Worm (Caenorhabditis elegans): ENCODE data around the gene mlh-1.

mlh-1 gene

DNA sequence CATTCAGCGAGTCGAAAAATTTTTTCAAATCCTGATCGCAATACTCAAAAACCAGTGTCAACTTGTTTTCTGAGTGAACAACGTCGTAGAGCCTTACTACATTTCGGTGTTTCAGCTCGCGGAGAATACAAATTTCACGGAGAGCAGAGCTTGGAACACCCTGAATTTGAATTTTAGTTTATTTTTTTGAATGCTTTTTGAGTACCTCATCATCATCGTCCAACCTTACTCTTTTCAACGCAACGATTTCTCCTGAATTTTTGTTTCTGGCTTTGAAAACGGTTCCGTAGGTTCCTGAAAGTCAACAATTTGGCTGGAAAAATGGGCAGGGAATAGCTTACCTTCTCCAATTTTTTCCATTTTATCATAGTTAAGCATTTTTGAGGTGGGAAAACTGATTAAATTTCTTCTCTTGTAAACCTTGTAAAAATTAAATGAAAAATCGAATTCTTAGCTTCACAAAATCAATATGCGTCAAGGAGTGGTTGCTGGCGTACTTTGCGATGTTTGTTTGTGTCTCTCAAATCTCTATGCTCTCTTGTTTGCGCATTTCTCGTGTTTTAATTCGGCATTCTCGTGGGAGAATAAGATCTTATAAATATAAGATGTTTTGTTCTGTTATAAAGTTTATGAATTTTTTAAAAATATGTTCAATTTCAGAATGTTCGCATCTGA, 48.3 kb downstream of the mlh-1 start, which contains the start of gene cdk-5 (continued):
- TF ChIP-seq ZK546.5 (tag; optimal IDR thresholded peaks at IDR 0.05) (peak; percentile 64), nhr-43 (tag; optimal IDR thresholded peaks at IDR 0.05; ENCODE audit: poor library complexity, severe bottlenecking) (peak; percentile 90), nhr-76 (tag; optimal IDR thresholded peaks at IDR 0.05) (no peak), jun-1 (tag; optimal IDR thresholded peaks at IDR 0.05) (peak; percentile 84), nhr-25 (tag; optimal IDR thresholded peaks at IDR 0.05) (peak; percentile 91), pqm-1 (tag; optimal IDR thresholded peaks at IDR 0.05) (peak; percentile 61)

DNA sequence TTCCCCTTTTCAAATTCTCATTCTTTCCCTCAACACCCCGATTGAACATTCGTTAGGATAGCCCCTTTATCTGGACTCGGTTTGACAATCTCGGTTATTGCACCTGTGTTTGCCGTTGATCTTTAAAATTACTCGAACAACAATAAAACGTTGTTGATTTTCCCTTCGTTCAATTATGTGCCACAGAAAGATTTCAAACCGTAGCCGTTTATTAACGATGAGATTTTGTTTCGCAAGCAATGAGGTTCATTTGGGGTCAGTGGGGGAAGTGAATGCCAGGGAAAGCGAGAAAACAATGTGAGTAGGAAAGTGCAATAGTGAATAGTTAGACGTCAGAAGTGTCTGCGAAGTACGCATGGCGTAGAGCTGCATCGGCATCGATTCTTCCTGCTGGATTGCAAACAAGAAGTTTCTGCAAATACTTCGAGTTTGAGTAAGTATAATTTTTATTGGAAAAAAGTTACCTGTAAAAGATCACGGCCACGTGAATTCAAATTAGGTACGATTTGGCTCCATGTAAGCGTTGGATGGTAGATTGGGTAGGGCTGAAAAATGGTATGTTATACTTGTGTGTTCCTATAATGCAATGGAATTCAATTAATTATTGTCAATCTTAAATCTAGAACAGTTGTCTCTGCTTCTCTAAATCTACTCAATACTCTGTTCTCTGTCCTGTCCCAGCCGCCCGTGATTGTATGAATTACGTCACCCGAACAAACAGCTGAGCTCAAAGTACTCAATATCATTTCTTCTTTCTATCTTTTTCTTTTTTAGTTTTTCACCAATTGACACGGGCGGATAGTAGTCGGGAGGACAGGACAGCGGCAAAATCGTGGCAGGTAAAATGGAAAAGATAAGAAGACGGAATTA, 49.6 kb downstream of the mlh-1 start, which contains the start of gene kel-3:
Gene kel-3 (plus strand): TSS at position 328 of the 870 bp plus-strand sequence.
- peak; percentile 80 for TF ChIP-seq nhr-43 (tag; optimal IDR thresholded peaks at IDR 0.05; ENCODE audit: poor library complexity, severe bottlenecking)
- no peak for TF ChIP-seq unc-39 (tag; optimal IDR thresholded peaks at IDR 0.05)
- TF ChIP-seq ama-1 (optimal IDR thresholded peaks at IDR 0.05): peak; percentile 99
- TF ChIP-seq lin-15B (tag; optimal IDR thresholded peaks at IDR 0.05): peak; percentile 34
- TF ChIP-seq ceh-28 (tag; optimal IDR thresholded peaks at IDR 0.05): peak; percentile 89
- peak; percentile 70 for TF ChIP-seq nfya-1 (tag; optimal IDR thresholded peaks at IDR 0.05; ENCODE audit: insufficient read depth)
- no peak for TF ChIP-seq zag-1 (tag; optimal IDR thresholded peaks at IDR 0.05)
- TF ChIP-seq nhr-23 (tag; optimal IDR thresholded peaks at IDR 0.05): peak; percentile 77
- peak; percentile 55 for TF ChIP-seq nhr-76 (tag; optimal IDR thresholded peaks at IDR 0.05)
- peak in 2 of 3 experiments; percentile 52 to 73 for TF ChIP-seq elt-3 (tag; optimal IDR thresholded peaks at IDR 0.05)
- TF ChIP-seq egl-5 (tag; optimal IDR thresholded peaks at IDR 0.05): no peak
- peak; percentile 53 for TF ChIP-seq tbx-2 (tag; optimal IDR thresholded peaks at IDR 0.05)
- peak; percentile 50 for TF ChIP-seq ZK546.5 (tag; optimal IDR thresholded peaks at IDR 0.05)
- TF ChIP-seq mdl-1 (tag; optimal IDR thresholded peaks at IDR 0.05): no peak
- TF ChIP-seq daf-12 (tag; optimal IDR thresholded peaks at IDR 0.05): no peak
- TF ChIP-seq hmg-11 (tag; optimal IDR thresholded peaks at IDR 0.05): peak; percentile 32
- peak; percentile 75 for TF ChIP-seq lsy-12 (tag; optimal IDR thresholded peaks at IDR 0.05)
- TF ChIP-seq sea-2 (GFP tag; optimal IDR thresholded peaks at IDR 0.05): no peak
- no peak for TF ChIP-seq nhr-237 (tag; optimal IDR thresholded peaks at IDR 0.05)
- no peak for TF ChIP-seq ztf-4 (tag; optimal IDR thresholded peaks at IDR 0.05)
- peak; percentile 7 for TF ChIP-seq snpc-4 (tag; optimal IDR thresholded peaks at IDR 0.05)
- peak; percentile 33 for TF ChIP-seq ceh-82 (tag; optimal IDR thresholded peaks at IDR 0.05)
- no peak for TF ChIP-seq nhr-28 (tag; optimal IDR thresholded peaks at IDR 0.05)
- peak; percentile 54 for TF ChIP-seq nhr-11 (tag; optimal IDR thresholded peaks at IDR 0.05)
- peak; percentile 85 for TF ChIP-seq aly-2 (tag; optimal IDR thresholded peaks at IDR 0.05)
- peak; percentile 26 for TF ChIP-seq R02D3.7 (tag; optimal IDR thresholded peaks at IDR 0.05)
- TF ChIP-seq mml-1 (tag; optimal IDR thresholded peaks at IDR 0.05): no peak
- no peak for TF ChIP-seq nhr-67 (tag; optimal IDR thresholded peaks at IDR 0.05)
- no peak for TF ChIP-seq egl-27 (tag; optimal IDR thresholded peaks at IDR 0.05)
- peak; percentile 61 for TF ChIP-seq unc-62 (GFP tag; optimal IDR thresholded peaks at IDR 0.05)
- TF ChIP-seq skn-1 (tag; optimal IDR thresholded peaks at IDR 0.05): no peak
- TF ChIP-seq fkh-2 (tag; optimal IDR thresholded peaks at IDR 0.05): no peak
- no peak for TF ChIP-seq fkh-10 (GFP tag; optimal IDR thresholded peaks at IDR 0.05)
- no peak for TF ChIP-seq ceh-16 (tag; optimal IDR thresholded peaks at IDR 0.05)
- peak; percentile 96 for TF ChIP-seq pqm-1 (tag; optimal IDR thresholded peaks at IDR 0.05)
- no peak for TF ChIP-seq nhr-12 (tag; optimal IDR thresholded peaks at IDR 0.05)
- TF ChIP-seq fos-1 (tag; optimal IDR thresholded peaks at IDR 0.05): peak; percentile 37
- TF ChIP-seq ztf-11 (tag; optimal IDR thresholded peaks at IDR 0.05): no peak
- TF ChIP-seq lin-39 (tag; optimal IDR thresholded peaks at IDR 0.05): peak; percentile 47
- TF ChIP-seq nhr-77 (tag; optimal IDR thresholded peaks at IDR 0.05): peak; percentile 63
- no peak for TF ChIP-seq ceh-9 (tag; optimal IDR thresholded peaks at IDR 0.05)
- peak; percentile 96 for TF ChIP-seq elt-2 (tag; optimal IDR thresholded peaks at IDR 0.05)
- no peak for TF ChIP-seq eor-1 (tag; optimal IDR thresholded peaks at IDR 0.05)
- TF ChIP-seq nhr-25 (tag; optimal IDR thresholded peaks at IDR 0.05): peak; percentile 37
- peak; percentile 85 for TF ChIP-seq pha-4 (tag; optimal IDR thresholded peaks at IDR 0.05)
- TF ChIP-seq elt-1 (tag; optimal IDR thresholded peaks at IDR 0.05): no peak
- TF ChIP-seq jun-1 (tag; optimal IDR thresholded peaks at IDR 0.05): peak; percentile 85
